Worm (Caenorhabditis elegans) whole organism, early embryonic: ENCODE results near the gene gst-3.

Experiments used
- B0310.2 ChIP-seq: sonication (generic microtip); optimal IDR thresholded peaks from 2 replicates; lab custom pipeline; 2016; ENCODE audit warnings: mild to moderate bottlenecking, missing genetic modification characterization, missing compliant biosample characterization
- aly-1 ChIP-seq: sonication (generic microtip); optimal IDR thresholded peaks from 2 replicates; lab custom pipeline; 2016; ENCODE audit warnings: missing genetic modification characterization, missing compliant biosample characterization
- ama-1 ChIP-seq: fragments of 150-350 bp; optimal IDR thresholded peaks from 2 replicates; lab custom pipeline; 2014
- ceh-13 ChIP-seq: fragments of 200-800 bp; sonication (Bioruptor generic); optimal IDR thresholded peaks from 2 replicates; lab custom pipeline; 2018; ENCODE audit warnings: mild to moderate bottlenecking, missing genetic modification characterization, missing compliant biosample characterization
- ceh-36 ChIP-seq: sonication (generic microtip); optimal IDR thresholded peaks from 2 replicates; lab custom pipeline; 2016; ENCODE audit warnings: missing genetic modification characterization, inconsistent platforms, missing compliant biosample characterization
- ets-7 ChIP-seq: sonication (generic microtip); optimal IDR thresholded peaks from 2 replicates; lab custom pipeline; 2016; ENCODE audit warnings: missing genotype, missing genetic modification characterization, missing compliant biosample characterization
- flt-1 ChIP-seq: fragments of 200-800 bp; sonication (Bioruptor generic); IDR thresholded peaks from 2 replicates; pipeline ENCODE4 v1.3.6; 2022; ENCODE audit warnings: missing genetic modification characterization, missing compliant biosample characterization
- hmbx-1 ChIP-seq: sonication (generic microtip); optimal IDR thresholded peaks from 2 replicates; lab custom pipeline; 2016; ENCODE audit warnings: mild to moderate bottlenecking, missing genetic modification characterization, missing compliant biosample characterization
- hmg-4 ChIP-seq: fragments of 200-800 bp; sonication (Bioruptor generic); optimal IDR thresholded peaks from 2 replicates; lab custom pipeline; 2018; ENCODE audit warnings: mild to moderate bottlenecking, missing genetic modification characterization, missing compliant biosample characterization
- scrt-1 ChIP-seq: fragments of 200-800 bp; sonication (Bioruptor generic); IDR thresholded peaks from 2 replicates; pipeline ENCODE4 v1.3.6; 2022; ENCODE audit warnings: missing genetic modification characterization, missing compliant biosample characterization
- tbx-37 ChIP-seq: fragments of 200-800 bp; sonication (Bioruptor generic); conservative IDR thresholded peaks from 2 replicates; pipeline ENCODE4 v1.3.6; 2022; ENCODE audit warnings: missing genetic modification reagents, missing genetic modification characterization, missing compliant biosample characterization
- tra-4 ChIP-seq: sonication (generic microtip); optimal IDR thresholded peaks from 2 replicates; lab custom pipeline; 2017; ENCODE audit warnings: missing genetic modification characterization, missing compliant biosample characterization

DNA sequence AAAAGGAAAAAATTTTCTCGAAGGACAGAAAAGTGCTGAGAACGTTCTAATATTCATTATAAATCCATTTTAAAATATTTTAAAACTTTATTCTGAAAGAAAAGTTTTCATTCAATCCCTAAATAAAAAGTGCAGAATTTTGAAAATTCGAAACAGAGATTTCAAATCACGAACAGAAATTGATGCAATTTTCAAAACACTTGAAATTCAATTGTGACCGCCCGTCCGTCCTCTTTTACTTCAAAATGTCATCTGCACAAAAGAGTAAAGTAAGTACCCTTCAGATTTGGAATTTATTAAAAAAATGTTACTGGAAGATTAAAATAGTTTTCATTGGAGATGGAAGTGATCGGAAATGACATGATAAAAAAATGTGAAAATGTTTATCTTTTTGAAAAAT, 48.5 kb upstream of the gst-3 start:
- TF ChIP-seq hmbx-1 (tag; lab: Kevin White, UChicago) = no peak
- TF ChIP-seq ama-1 (lab: Kevin White, UChicago) = no peak
- no peak for TF ChIP-seq B0310.2
- TF ChIP-seq tra-4 (tag; lab: Kevin White, UChicago) = no peak
- TF ChIP-seq ets-7 (tag; lab: Kevin White, UChicago) = no peak
- no peak for TF ChIP-seq flt-1 (GFP tag; lab: Robert Waterston, UW)
- no peak for TF ChIP-seq ceh-13 (GFP tag; lab: Kevin White, UChicago)
- no peak for TF ChIP-seq scrt-1
- no peak for TF ChIP-seq hmg-4 (GFP tag; lab: Kevin White, UChicago)
- TF ChIP-seq ceh-36 = no peak
- TF ChIP-seq aly-1 (tag; lab: Kevin White, UChicago) = no peak
- TF ChIP-seq tbx-37 = no peak
